Worm (Caenorhabditis elegans) whole organism, young adult: Measurements from ENCODE around the gene srh-146.

ENCODE experiments used
- B0019.2 ChIP-seq: fragments of 200-800 bp; sonication (Bioruptor generic); conservative IDR thresholded peaks from 2 replicates; pipeline ENCODE4 v1.3.6; 2022; ENCODE audit warnings: missing genetic modification reagents, missing genetic modification characterization, missing compliant biosample characterization
- B0035.1 ChIP-seq: sonication (generic microtip); optimal IDR thresholded peaks from 2 replicates; lab custom pipeline; 2016; ENCODE audit warnings: missing genetic modification characterization, mild to moderate bottlenecking, missing compliant biosample characterization, missing genotype, missing genetic modification reagents
- B0336.3 ChIP-seq: fragments of 200-800 bp; sonication (Bioruptor generic); IDR thresholded peaks from 2 replicates; pipeline ENCODE4 v1.3.6; 2022; ENCODE audit warnings: missing genetic modification characterization, missing compliant biosample characterization
- F33H1.4 ChIP-seq: fragments of 200-800 bp; sonication (Bioruptor generic); IDR thresholded peaks from 2 replicates; pipeline ENCODE4 v1.3.6; 2022; ENCODE audit warnings: missing genetic modification reagents, missing genetic modification characterization, missing compliant biosample characterization
- F57A8.1 ChIP-seq: fragments of 200-800 bp; sonication (Bioruptor generic); optimal IDR thresholded peaks from 2 replicates; lab custom pipeline; 2018; ENCODE audit warnings: mild to moderate bottlenecking, missing genetic modification characterization, moderate library complexity, missing compliant biosample characterization
- K12H6.12 ChIP-seq: fragments of 200-800 bp; sonication (Bioruptor generic); optimal IDR thresholded peaks from 2 replicates; lab custom pipeline; 2018; ENCODE audit warnings: mild to moderate bottlenecking, missing genetic modification characterization, missing compliant biosample characterization
- T26A5.8 ChIP-seq: sonication (generic microtip); optimal IDR thresholded peaks from 2 replicates; lab custom pipeline; 2016; ENCODE audit warnings: missing genetic modification characterization, missing compliant biosample characterization
- akir-1 ChIP-seq: fragments of 200-800 bp; sonication (Bioruptor generic); optimal IDR thresholded peaks from 2 replicates; lab custom pipeline; 2018; ENCODE audit warnings: mild to moderate bottlenecking, missing genetic modification characterization, moderate library complexity, missing compliant biosample characterization
- aptf-2 ChIP-seq: fragments of 200-800 bp; sonication (Bioruptor generic); conservative IDR thresholded peaks from 2 replicates; pipeline ENCODE4 v1.3.6; 2022; ENCODE audit warnings: missing genetic modification reagents, missing genetic modification characterization, missing compliant biosample characterization
- attf-6 ChIP-seq: fragments of 200-800 bp; sonication (Bioruptor generic); IDR thresholded peaks from 2 replicates; pipeline ENCODE4 v1.3.6; 2022; ENCODE audit warnings: missing genetic modification reagents, missing genetic modification characterization, missing compliant biosample characterization
- bed-2 ChIP-seq: fragments of 200-800 bp; sonication (Bioruptor generic); IDR thresholded peaks from 2 replicates; pipeline ENCODE4 v1.3.6; 2022; ENCODE audit warnings: missing genetic modification reagents, missing genetic modification characterization, missing compliant biosample characterization
- ccch-3 ChIP-seq: fragments of 200-800 bp; sonication (Bioruptor generic); optimal IDR thresholded peaks from 2 replicates; lab custom pipeline; 2018; ENCODE audit warnings: mild to moderate bottlenecking, missing genetic modification characterization, missing compliant biosample characterization
- ceh-100 ChIP-seq: fragments of 200-800 bp; sonication (Bioruptor generic); IDR thresholded peaks from 2 replicates; pipeline ENCODE4 v1.3.6; 2022; ENCODE audit warnings: missing genetic modification reagents, missing genetic modification characterization, missing compliant biosample characterization
- ceh-27 ChIP-seq: fragments of 200-800 bp; sonication (Bioruptor generic); optimal IDR thresholded peaks from 2 replicates; lab custom pipeline; 2018; ENCODE audit warnings: mild to moderate bottlenecking, missing genetic modification characterization, moderate library complexity, missing compliant biosample characterization
- ceh-58 ChIP-seq: fragments of 200-800 bp; sonication (Bioruptor generic); IDR thresholded peaks from 2 replicates; pipeline ENCODE4 v1.3.6; 2022; ENCODE audit warnings: missing genetic modification characterization, missing compliant biosample characterization
- ceh-79 ChIP-seq: sonication (generic microtip); optimal IDR thresholded peaks from 2 replicates; lab custom pipeline; 2017; ENCODE audit warnings: mild to moderate bottlenecking, missing genetic modification characterization, missing compliant biosample characterization
- die-1 ChIP-seq: sonication (generic microtip); optimal IDR thresholded peaks from 2 replicates; lab custom pipeline; 2016; ENCODE audit warnings: missing genotype, mild to moderate bottlenecking, missing genetic modification characterization, missing compliant biosample characterization
- egl-18 ChIP-seq: fragments of 200-800 bp; sonication (Bioruptor generic); IDR thresholded peaks from 2 replicates; pipeline ENCODE4 v1.3.6; 2022; ENCODE audit warnings: missing genetic modification reagents, missing genetic modification characterization, missing compliant biosample characterization
- egl-44 ChIP-seq: fragments of 200-800 bp; sonication (Bioruptor generic); IDR thresholded peaks from 2 replicates; pipeline ENCODE4 v1.3.6; 2022; ENCODE audit warnings: missing genetic modification reagents, missing genetic modification characterization, missing compliant biosample characterization
- egrh-3 ChIP-seq: fragments of 200-800 bp; sonication (Bioruptor generic); IDR thresholded peaks from 2 replicates; pipeline ENCODE4 v1.3.6; 2022; ENCODE audit warnings: missing genetic modification reagents, missing genetic modification characterization, missing compliant biosample characterization
- ekl-4 ChIP-seq: fragments of 200-800 bp; sonication (Bioruptor generic); IDR thresholded peaks from 2 replicates; pipeline ENCODE4 v1.3.6; 2022; ENCODE audit warnings: missing genetic modification reagents, missing genetic modification characterization, missing compliant biosample characterization
- fkh-3 ChIP-seq: sonication (generic microtip); optimal IDR thresholded peaks from 2 replicates; lab custom pipeline; 2016; ENCODE audit warnings: mild to moderate bottlenecking, missing genetic modification characterization, missing compliant biosample characterization
- him-1 ChIP-seq: sonication (generic microtip); optimal IDR thresholded peaks from 2 replicates; lab custom pipeline; 2016; ENCODE audit warnings: missing genotype, missing genetic modification reagents, missing genetic modification characterization, missing compliant biosample characterization
- hlh-26 ChIP-seq: fragments of 200-800 bp; sonication (Bioruptor generic); conservative IDR thresholded peaks from 2 replicates; pipeline ENCODE4 v1.3.6; 2022; ENCODE audit warnings: missing genetic modification reagents, missing genetic modification characterization, missing compliant biosample characterization
- lin-54 ChIP-seq: fragments of 200-800 bp; sonication (Bioruptor generic); optimal IDR thresholded peaks from 2 replicates; lab custom pipeline; 2018; ENCODE audit warnings: mild to moderate bottlenecking, missing genetic modification characterization, missing compliant biosample characterization
- madf-6 ChIP-seq: fragments of 200-800 bp; sonication (Bioruptor generic); IDR thresholded peaks from 2 replicates; pipeline ENCODE4 v1.3.6; 2022; ENCODE audit warnings: missing genetic modification reagents, missing genetic modification characterization, missing compliant biosample characterization
- mel-28 ChIP-seq: sonication (generic microtip); optimal IDR thresholded peaks from 2 replicates; lab custom pipeline; 2016; ENCODE audit warnings: borderline replicate concordance, mild to moderate bottlenecking, missing genetic modification characterization, missing compliant biosample characterization
- nhr-120 ChIP-seq: fragments of 200-800 bp; sonication (Bioruptor generic); IDR thresholded peaks from 2 replicates; pipeline ENCODE4 v1.3.6; 2022; ENCODE audit warnings: missing genetic modification characterization, missing compliant biosample characterization
- nhr-90 ChIP-seq: sonication (generic microtip); optimal IDR thresholded peaks from 2 replicates; lab custom pipeline; 2016; ENCODE audit warnings: missing genotype, mild to moderate bottlenecking, missing genetic modification characterization, missing compliant biosample characterization
- pha-4 ChIP-seq: fragments of 150-350 bp; sonication (generic microtip); optimal IDR thresholded peaks from 2 replicates; lab custom pipeline; 2014; ENCODE audit warnings: missing biosample characterization, missing genetic modification reagents, missing genetic modification characterization
- rcor-1 ChIP-seq: fragments of 200-800 bp; sonication (Bioruptor generic); IDR thresholded peaks from 2 replicates; pipeline ENCODE4 v1.3.6; 2022; ENCODE audit warnings: missing genetic modification reagents, missing genetic modification characterization, missing compliant biosample characterization
- snpc-1.1 ChIP-seq: sonication (generic microtip); optimal IDR thresholded peaks from 2 replicates; lab custom pipeline; 2017; ENCODE audit warnings: missing genetic modification characterization, mild to moderate bottlenecking, missing compliant biosample characterization, antibody characterized with exemption, moderate library complexity, missing genotype, missing genetic modification reagents; ENCODE audit not compliant: insufficient read depth
- snpc-4 ChIP-seq, 5 experiments: fragments of 150-350 bp in 1 of 5; sonication (generic microtip) in 4 of 5; optimal IDR thresholded peaks; 2 replicates each; lab custom pipeline; 2014 to 2018; ENCODE audit warnings: missing genetic modification characterization in 5 of 5, missing biosample characterization in 3 of 5, antibody characterized with exemption in 2 of 5, mild to moderate bottlenecking in 2 of 5, missing compliant biosample characterization in 2 of 5, missing genotype in 2 of 5, moderate library complexity in 2 of 5, missing genetic modification reagents in 1 of 5
- somi-1 ChIP-seq: fragments of 200-800 bp; sonication (Bioruptor generic); optimal IDR thresholded peaks from 2 replicates; lab custom pipeline; 2018; ENCODE audit warnings: mild to moderate bottlenecking, missing genetic modification characterization, missing compliant biosample characterization
- sptf-2 ChIP-seq: fragments of 200-800 bp; sonication (Bioruptor generic); optimal IDR thresholded peaks from 2 replicates; lab custom pipeline; 2018; ENCODE audit warnings: mild to moderate bottlenecking, missing genetic modification characterization, missing compliant biosample characterization

Gene srh-146

ce11 chrV:2922594-2922993 is 8.5 kb downstream of the srh-146 start, which contains the start of gene srh-38:
srh-38 (minus strand) TSS chrV:2922694.
- no peak for TF ChIP-seq pha-4
- TF ChIP-seq F33H1.4 (GFP tag; lab: Robert Waterston, UW) = no peak
- no peak for TF ChIP-seq hlh-26 (GFP tag; lab: Robert Waterston, UW)
- no peak for TF ChIP-seq somi-1 (GFP tag; lab: Kevin White, UChicago)
- no peak for TF ChIP-seq rcor-1 (GFP tag; lab: Robert Waterston, UW)
- no peak for TF ChIP-seq B0019.2 (GFP tag; lab: Robert Waterston, UW)
- TF ChIP-seq egl-44 (GFP tag; lab: Robert Waterston, UW) = no peak
- TF ChIP-seq ekl-4 (GFP tag; lab: Robert Waterston, UW) = no peak
- no peak for TF ChIP-seq B0035.1 (tag; lab: Kevin White, UChicago)
- no peak for TF ChIP-seq ceh-79 (tag; lab: Kevin White, UChicago)
- no peak for TF ChIP-seq T26A5.8 (tag; lab: Kevin White, UChicago)
- no peak for TF ChIP-seq madf-6
- TF ChIP-seq ccch-3 (GFP tag; lab: Kevin White, UChicago) = no peak
- TF ChIP-seq egl-18 = no peak
- no peak for TF ChIP-seq bed-2 (GFP tag; lab: Robert Waterston, UW)
- TF ChIP-seq fkh-3 (tag; lab: Kevin White, UChicago) = no peak
- TF ChIP-seq sptf-2 = no peak
- TF ChIP-seq ceh-58 = no peak
- TF ChIP-seq snpc-1.1 (tag; lab: Kevin White, UChicago) = no peak

- TF ChIP-seq B0336.3 (GFP tag; lab: Robert Waterston, UW) (no peak), ccch-3 (GFP tag; lab: Kevin White, UChicago) (no peak), egrh-3 (GFP tag; lab: Robert Waterston, UW) (no peak), ceh-100 (GFP tag; lab: Robert Waterston, UW) (no peak), aptf-2 (GFP tag; lab: Robert Waterston, UW) (no peak), snpc-4 (GFP tag; optimal IDR thresholded peaks at IDR 0.05; lab: Kevin White, UChicago) (no peak), snpc-4 (tag; optimal IDR thresholded peaks at IDR 0.05; lab: Kevin White, UChicago) (no peak), T26A5.8 (tag; lab: Kevin White, UChicago) (no peak), K12H6.12 (tag; lab: Kevin White, UChicago) (no peak), nhr-120 (GFP tag; lab: Robert Waterston, UW) (no peak), mel-28 (no peak)
These were observed 13.5 kb downstream of the srh-146 start, which contains the start of gene C31B8.12 for ce11 chrV:2927553-2927952. C31B8.12 (minus strand) TSS chrV:2927653.

- TF ChIP-seq F57A8.1 (no peak), attf-6 (no peak), nhr-90 (no peak), akir-1 (GFP tag; lab: Kevin White, UChicago) (no peak), egrh-3 (GFP tag; lab: Robert Waterston, UW) (no peak), lin-54 (no peak), ceh-27 (GFP tag; lab: Kevin White, UChicago) (no peak), die-1 (tag; lab: Kevin White, UChicago) (no peak), him-1 (no peak), B0019.2 (GFP tag; lab: Robert Waterston, UW) (no peak)
- TF ChIP-seq, all 124 proteins: peak for 0
These were observed 15.7 kb downstream of the srh-146 start, which contains the start of gene C31B8.16 for ce11 chrV:2929753-2930152. C31B8.16 (plus strand) TSS chrV:2930053.
